Fruit fly (Drosophila melanogaster): ENCODE data around the gene pHCl-2.

Gene pHCl-2

dm6 chr3R:31305284-31305683, at the start of gene pHCl-2:
TSS of gene pHCl-2 (minus strand) at chr3R:31305384.
- TF ChIP-seq CG32264 (GFP tag; optimal IDR thresholded peaks at IDR 0.05) = no peak
- no peak for TF ChIP-seq N (GFP tag; optimal IDR thresholded peaks at IDR 0.05)
- no peak for TF ChIP-seq Jra (GFP tag; optimal IDR thresholded peaks at IDR 0.05)
- TF ChIP-seq Rel (GFP tag; optimal IDR thresholded peaks at IDR 0.05) = no peak
- no peak for TF ChIP-seq Rel (tag; optimal IDR thresholded peaks at IDR 0.05)
- no peak for TF ChIP-seq Dif (GFP tag; optimal IDR thresholded peaks at IDR 0.05; ENCODE audit: partially characterized antibody)
- TF ChIP-seq Dfd (GFP tag; optimal IDR thresholded peaks at IDR 0.05) = no peak
- no peak for TF ChIP-seq Mio (GFP tag; optimal IDR thresholded peaks at IDR 0.05)
- no peak for TF ChIP-seq dsf (GFP tag; optimal IDR thresholded peaks at IDR 0.05; ENCODE audit: borderline replicate concordance)
- no peak for TF ChIP-seq HLH106 (tag; optimal IDR thresholded peaks at IDR 0.05)
- no peak for TF ChIP-seq woc (GFP tag; optimal IDR thresholded peaks at IDR 0.05)
- TF ChIP-seq sv (GFP tag; optimal IDR thresholded peaks at IDR 0.05) = no peak

- TF ChIP-seq ey (GFP tag; optimal IDR thresholded peaks at IDR 0.05) = no peak
- no peak for TF ChIP-seq sage (GFP tag; optimal IDR thresholded peaks at IDR 0.05)
- TF ChIP-seq sv (GFP tag; optimal IDR thresholded peaks at IDR 0.05) = no peak
- TF ChIP-seq rgr (GFP tag; optimal IDR thresholded peaks at IDR 0.05) = no peak
- TF ChIP-seq woc (GFP tag; optimal IDR thresholded peaks at IDR 0.05) = peak; percentile 40
- TF ChIP-seq Rel (GFP tag; optimal IDR thresholded peaks at IDR 0.05) = no peak
- TF ChIP-seq Rel (tag; optimal IDR thresholded peaks at IDR 0.05) = no peak
- no peak for TF ChIP-seq Vsx2 (GFP tag; optimal IDR thresholded peaks at IDR 0.05; ENCODE audit: partially characterized antibody)
- TF ChIP-seq Dfd (GFP tag; optimal IDR thresholded peaks at IDR 0.05) = no peak
- peak; percentile 37 for TF ChIP-seq fru (GFP tag; optimal IDR thresholded peaks at IDR 0.05)
- TF ChIP-seq foxo (GFP tag; optimal IDR thresholded peaks at IDR 0.05) = peak in 1 of 2 experiments; percentile 23
- no peak for TF ChIP-seq Hnf4 (GFP tag; optimal IDR thresholded peaks at IDR 0.05)
- no peak for TF ChIP-seq brk (GFP tag; optimal IDR thresholded peaks at IDR 0.05)
- no peak for TF ChIP-seq CrebA (GFP tag; optimal IDR thresholded peaks at IDR 0.05; ENCODE audit: borderline replicate concordance)
- no peak for TF ChIP-seq usp (GFP tag; optimal IDR thresholded peaks at IDR 0.05)
- TF ChIP-seq HLH106 (tag; optimal IDR thresholded peaks at IDR 0.05) = peak; percentile 5
- no peak for TF ChIP-seq Jra (GFP tag; optimal IDR thresholded peaks at IDR 0.05)
- TF ChIP-seq Hr78 (GFP tag; optimal IDR thresholded peaks at IDR 0.05) = no peak
- no peak for TF ChIP-seq N (GFP tag; optimal IDR thresholded peaks at IDR 0.05)
- TF ChIP-seq CG32264 (GFP tag; optimal IDR thresholded peaks at IDR 0.05) = no peak
- no peak for TF ChIP-seq Abd-B (GFP tag; optimal IDR thresholded peaks at IDR 0.05)
- TF ChIP-seq h (GFP tag; optimal IDR thresholded peaks at IDR 0.05) = peak; percentile 4
Observed at dm6 chr3R:31346657-31347056, 41.5 kb upstream of the pHCl-2 start.

dm6 chr3R:31345626-31346025, 40.4 kb upstream of the pHCl-2 start:
- peak; percentile 1 for TF ChIP-seq ey (GFP tag; optimal IDR thresholded peaks at IDR 0.05)
- no peak for TF ChIP-seq CrebA (GFP tag; optimal IDR thresholded peaks at IDR 0.05; ENCODE audit: borderline replicate concordance)
- TF ChIP-seq h (GFP tag; optimal IDR thresholded peaks at IDR 0.05) = peak; percentile 8
- TF ChIP-seq foxo (GFP tag; optimal IDR thresholded peaks at IDR 0.05) = peak in 1 of 2 experiments; percentile 18
- no peak for TF ChIP-seq woc (GFP tag; optimal IDR thresholded peaks at IDR 0.05)
- no peak for TF ChIP-seq sage (GFP tag; optimal IDR thresholded peaks at IDR 0.05)

dm6 chr3R:31342574-31342973, 37.4 kb upstream of the pHCl-2 start:
- no peak for TF ChIP-seq dmrt93B (GFP tag; optimal IDR thresholded peaks at IDR 0.05)
- TF ChIP-seq Sp1 (GFP tag; optimal IDR thresholded peaks at IDR 0.05) = no peak
- TF ChIP-seq jim (GFP tag; optimal IDR thresholded peaks at IDR 0.05) = no peak
- no peak for TF ChIP-seq Rel (GFP tag; optimal IDR thresholded peaks at IDR 0.05)
- no peak for TF ChIP-seq Rel (tag; optimal IDR thresholded peaks at IDR 0.05)
- no peak for TF ChIP-seq usp (GFP tag; optimal IDR thresholded peaks at IDR 0.05)
- TF ChIP-seq Dif (GFP tag; optimal IDR thresholded peaks at IDR 0.05; ENCODE audit: partially characterized antibody) = no peak
- no peak for TF ChIP-seq sv (GFP tag; optimal IDR thresholded peaks at IDR 0.05)
- TF ChIP-seq CG32264 (GFP tag; optimal IDR thresholded peaks at IDR 0.05) = no peak

- TF ChIP-seq N (GFP tag; optimal IDR thresholded peaks at IDR 0.05) (no peak), sv (GFP tag; optimal IDR thresholded peaks at IDR 0.05) (no peak), br (GFP tag; optimal IDR thresholded peaks at IDR 0.05) (no peak), lola (GFP tag; optimal IDR thresholded peaks at IDR 0.05) (no peak), fru (GFP tag; optimal IDR thresholded peaks at IDR 0.05) (no peak), h (GFP tag; optimal IDR thresholded peaks at IDR 0.05) (no peak), Dfd (GFP tag; optimal IDR thresholded peaks at IDR 0.05) (no peak), tai (GFP tag; optimal IDR thresholded peaks at IDR 0.05) (no peak), ey (GFP tag; optimal IDR thresholded peaks at IDR 0.05) (no peak), Sp1 (GFP tag; optimal IDR thresholded peaks at IDR 0.05) (no peak), Abd-B (GFP tag; optimal IDR thresholded peaks at IDR 0.05) (no peak), Dif (GFP tag; optimal IDR thresholded peaks at IDR 0.05; ENCODE audit: partially characterized antibody) (no peak), jim (GFP tag; optimal IDR thresholded peaks at IDR 0.05) (no peak), Hnf4 (GFP tag; optimal IDR thresholded peaks at IDR 0.05) (no peak), rgr (GFP tag; optimal IDR thresholded peaks at IDR 0.05) (no peak), sage (GFP tag; optimal IDR thresholded peaks at IDR 0.05) (no peak)
Observed at dm6 chr3R:31340769-31341168, 35.6 kb upstream of the pHCl-2 start.

Measured in whole organism, wandering third instar larva.